Worm (Caenorhabditis elegans) whole organism, L4 larva: ENCODE measurements around the gene sur-7.

ENCODE experiments used
- F10B5.3 ChIP-seq: sonication (generic microtip); optimal IDR thresholded peaks from 2 replicates; lab custom pipeline; 2016; ENCODE audit warnings: mild to moderate bottlenecking, missing genetic modification characterization, missing compliant biosample characterization
- R02D3.7 ChIP-seq: fragments of 150-350 bp; sonication (generic microtip); optimal IDR thresholded peaks from 3 replicates; lab custom pipeline; 2014; ENCODE audit warnings: missing biosample characterization, missing genetic modification characterization
- T20F7.1 ChIP-seq: fragments of 200-800 bp; sonication (Bioruptor generic); optimal IDR thresholded peaks from 2 replicates; lab custom pipeline; 2018; ENCODE audit warnings: mild to moderate bottlenecking, missing genetic modification characterization, missing compliant biosample characterization
- Y105C5A.15 ChIP-seq: fragments of 200-800 bp; sonication (Bioruptor generic); IDR thresholded peaks from 2 replicates; pipeline ENCODE4 v1.3.6; 2022; ENCODE audit warnings: missing genetic modification characterization, missing compliant biosample characterization
- Y5F2A.4 ChIP-seq: fragments of 200-800 bp; sonication (Bioruptor generic); optimal IDR thresholded peaks from 2 replicates; lab custom pipeline; 2018; ENCODE audit warnings: mild to moderate bottlenecking, missing genetic modification characterization, missing compliant biosample characterization
- aha-1 ChIP-seq: fragments of 150-350 bp; peaks from one replicate; lab custom pipeline; 2014; ENCODE audit warnings: missing biosample characterization, missing genetic modification characterization
- aly-2 ChIP-seq: sonication (generic microtip); optimal IDR thresholded peaks from 2 replicates; lab custom pipeline; 2018; ENCODE audit warnings: missing biosample characterization, missing genetic modification characterization
- ama-1 ChIP-seq: fragments of 150-350 bp; optimal IDR thresholded peaks from 2 replicates; lab custom pipeline; 2014; ENCODE audit warnings: inconsistent platforms, mixed read lengths
- ceh-62 ChIP-seq: sonication (generic microtip); optimal IDR thresholded peaks from 2 replicates; lab custom pipeline; 2017; ENCODE audit warnings: missing biosample characterization, missing genetic modification characterization
- cey-2 ChIP-seq: sonication (generic microtip); optimal IDR thresholded peaks from 3 replicates; lab custom pipeline; 2017; ENCODE audit warnings: missing genetic modification characterization, mild to moderate bottlenecking, missing compliant biosample characterization, antibody characterized with exemption, borderline replicate concordance; ENCODE audit not compliant: insufficient read depth
- ctbp-1 ChIP-seq: fragments of 200-800 bp; sonication (Bioruptor generic); IDR thresholded peaks from 2 replicates; pipeline ENCODE4 v1.3.6; 2022; ENCODE audit warnings: missing genetic modification reagents, missing genetic modification characterization, missing compliant biosample characterization
- daf-16 ChIP-seq, 3 experiments: sonication (generic microtip); optimal IDR thresholded peaks; 2 replicates each; lab custom pipeline; 2016 to 2017; ENCODE audit warnings: missing genetic modification characterization in 3 of 3, missing genetic modification reagents in 3 of 3, mild to moderate bottlenecking in 2 of 3, missing compliant biosample characterization in 2 of 3, missing biosample characterization in 1 of 3, moderate library complexity in 1 of 3
- dpl-1 ChIP-seq: fragments of 150-350 bp; optimal IDR thresholded peaks from 2 replicates; lab custom pipeline; 2014; ENCODE audit warnings: missing biosample characterization, missing genetic modification reagents, missing genetic modification characterization
- dve-1 ChIP-seq: sonication (generic microtip); optimal IDR thresholded peaks from 2 replicates; lab custom pipeline; 2017; ENCODE audit warnings: antibody characterized with exemption, mild to moderate bottlenecking, missing genetic modification characterization, missing compliant biosample characterization; ENCODE audit not compliant: insufficient read depth
- fkh-10 ChIP-seq: fragments of 150-350 bp; optimal IDR thresholded peaks from 2 replicates; lab custom pipeline; 2014; ENCODE audit warnings: missing biosample characterization, missing genetic modification reagents, missing genetic modification characterization
- fos-1 ChIP-seq: fragments of 150-350 bp; optimal IDR thresholded peaks from 2 replicates; lab custom pipeline; 2014; ENCODE audit warnings: missing biosample characterization, missing genetic modification characterization
- gei-8 ChIP-seq: fragments of 200-800 bp; sonication (Bioruptor generic); optimal IDR thresholded peaks from 2 replicates; lab custom pipeline; 2018; ENCODE audit warnings: mild to moderate bottlenecking, missing genetic modification characterization, missing compliant biosample characterization
- hlh-30 ChIP-seq: sonication (generic microtip); optimal IDR thresholded peaks from 2 replicates; lab custom pipeline; 2017; ENCODE audit warnings: antibody characterized with exemption, mild to moderate bottlenecking, missing genetic modification characterization, missing compliant biosample characterization; ENCODE audit not compliant: insufficient read depth
- lin-15B ChIP-seq: fragments of 150-350 bp; sonication (generic microtip); optimal IDR thresholded peaks from 3 replicates; lab custom pipeline; 2014; ENCODE audit warnings: missing biosample characterization, missing genetic modification characterization
- madf-5 ChIP-seq, 2 experiments: fragments of 200-800 bp; sonication (Bioruptor generic); IDR thresholded peaks; 2 replicates each; pipeline ENCODE4 v1.3.6; 2022; ENCODE audit warnings: missing compliant biosample characterization in 2 of 2, missing genetic modification characterization in 2 of 2
- nhr-25 ChIP-seq: sonication (generic microtip); optimal IDR thresholded peaks from 2 replicates; lab custom pipeline; 2017; ENCODE audit warnings: missing genetic modification characterization, mild to moderate bottlenecking, missing compliant biosample characterization, antibody characterized with exemption, moderate library complexity, borderline replicate concordance; ENCODE audit not compliant: insufficient read depth
- pha-4 ChIP-seq, 2 experiments: fragments of 150-350 bp in 1 of 2; fragments of 200-800 bp in 1 of 2; sonication (Bioruptor generic) in 1 of 2; IDR thresholded peaks in 1 of 2; optimal IDR thresholded peaks in 1 of 2; 2 replicates each; pipeline versions ENCODE4 v1.3.6 to Lab custom; 2014 to 2022; ENCODE audit warnings: missing genetic modification characterization in 2 of 2, missing genetic modification reagents in 2 of 2, missing biosample characterization in 1 of 2, missing compliant biosample characterization in 1 of 2
- saeg-2 ChIP-seq: fragments of 200-800 bp; sonication (Bioruptor generic); IDR thresholded peaks from 2 replicates; pipeline ENCODE4 v1.3.6; 2022; ENCODE audit warnings: missing genetic modification reagents, missing genetic modification characterization, missing compliant biosample characterization
- sdz-12 ChIP-seq: fragments of 200-800 bp; sonication (Bioruptor generic); optimal IDR thresholded peaks from 2 replicates; lab custom pipeline; 2018; ENCODE audit warnings: mild to moderate bottlenecking, missing genetic modification characterization, missing compliant biosample characterization
- set-16 ChIP-seq: fragments of 200-800 bp; sonication (Bioruptor generic); IDR thresholded peaks from 2 replicates; pipeline ENCODE4 v1.3.6; 2022; ENCODE audit warnings: missing genetic modification reagents, missing genetic modification characterization, missing compliant biosample characterization
- skn-1 ChIP-seq: fragments of 150-350 bp; optimal IDR thresholded peaks from 2 replicates; lab custom pipeline; 2014; ENCODE audit warnings: missing biosample characterization, missing genetic modification characterization
- spr-3 ChIP-seq: fragments of 200-800 bp; sonication (Bioruptor generic); optimal IDR thresholded peaks from 2 replicates; lab custom pipeline; 2018; ENCODE audit warnings: mild to moderate bottlenecking, missing genetic modification characterization, missing compliant biosample characterization
- unc-130 ChIP-seq: sonication (generic microtip); optimal IDR thresholded peaks from 2 replicates; lab custom pipeline; 2016; ENCODE audit warnings: missing genetic modification reagents, missing genetic modification characterization, missing compliant biosample characterization
- unc-39 ChIP-seq: sonication (generic microtip); optimal IDR thresholded peaks from 2 replicates; lab custom pipeline; 2017; ENCODE audit warnings: missing biosample characterization, missing genetic modification characterization
- unc-62 ChIP-seq, 3 experiments: fragments of 150-350 bp in 1 of 3; sonication (generic microtip); optimal IDR thresholded peaks in 2 of 3; peaks in 1 of 3; 1 replicate in 1 of 3; 2 replicates in 2 of 3; lab custom pipeline; 2014 to 2017; ENCODE audit warnings: missing biosample characterization in 3 of 3, missing genetic modification characterization in 3 of 3, missing genetic modification reagents in 3 of 3, missing genotype in 1 of 3
- zip-2 ChIP-seq: fragments of 150-350 bp; optimal IDR thresholded peaks from 2 replicates; lab custom pipeline; 2014; ENCODE audit warnings: missing biosample characterization, missing genetic modification characterization
- ztf-7 ChIP-seq: fragments of 150-350 bp; optimal IDR thresholded peaks from 2 replicates; lab custom pipeline; 2014; ENCODE audit warnings: missing biosample characterization, missing genetic modification characterization

Gene sur-7

ce11 chrX:16377903-16378302 is 1.5 kb downstream of the sur-7 start (continued):
- TF ChIP-seq saeg-2 (GFP tag; lab: Robert Waterston, UW) (peak; percentile 53; the same call in 1 of the 2 replicates), ztf-7 (tag; lab: Kevin White, UChicago) (peak; percentile 77), ama-1 (lab: Kevin White, UChicago) (no peak), sdz-12 (GFP tag; lab: Kevin White, UChicago) (no peak), hlh-30 (tag; lab: Kevin White, UChicago) (peak; percentile 57), dve-1 (peak; percentile 91), cey-2 (tag; lab: Kevin White, UChicago) (no peak), fos-1 (tag; lab: Kevin White, UChicago) (no peak), spr-3 (GFP tag; lab: Kevin White, UChicago) (peak; percentile 41), ceh-62 (tag; lab: Kevin White, UChicago) (no peak), ctbp-1 (GFP tag; lab: Robert Waterston, UW) (peak; percentile 72), madf-5 (GFP tag; IDR thresholded peaks at IDR 0.05; lab: Robert Waterston, UW) (peak in 1 of 2 experiments; percentile 67; a peak in 1 of 4 replicates), dpl-1 (GFP tag; lab: Kevin White, UChicago) (no peak), gei-8 (GFP tag; lab: Kevin White, UChicago) (peak; percentile 73), F10B5.3 (tag; lab: Kevin White, UChicago) (no peak), aly-2 (tag; lab: Kevin White, UChicago) (no peak), skn-1 (tag; lab: Kevin White, UChicago) (no peak), daf-16 (GFP tag; optimal IDR thresholded peaks at IDR 0.05; lab: Kevin White, UChicago) (peak; percentile 15 to 94), daf-16 (tag; optimal IDR thresholded peaks at IDR 0.05; lab: Kevin White, UChicago) (peak; percentile 59), Y5F2A.4 (GFP tag; lab: Kevin White, UChicago) (no peak), unc-39 (tag; lab: Kevin White, UChicago) (no peak), T20F7.1 (GFP tag; lab: Kevin White, UChicago) (no peak), fkh-10 (GFP tag; lab: Kevin White, UChicago) (peak; percentile 11), zip-2 (tag; lab: Kevin White, UChicago) (peak; percentile 77), Y105C5A.15 (GFP tag; lab: Robert Waterston, UW) (0 out of 2 replicates have a peak, but pooled peaks have one; percentile 74), nhr-25 (tag; lab: Kevin White, UChicago) (no peak), unc-130 (peak; percentile 12), R02D3.7 (tag; lab: Kevin White, UChicago) (no peak)

DNA sequence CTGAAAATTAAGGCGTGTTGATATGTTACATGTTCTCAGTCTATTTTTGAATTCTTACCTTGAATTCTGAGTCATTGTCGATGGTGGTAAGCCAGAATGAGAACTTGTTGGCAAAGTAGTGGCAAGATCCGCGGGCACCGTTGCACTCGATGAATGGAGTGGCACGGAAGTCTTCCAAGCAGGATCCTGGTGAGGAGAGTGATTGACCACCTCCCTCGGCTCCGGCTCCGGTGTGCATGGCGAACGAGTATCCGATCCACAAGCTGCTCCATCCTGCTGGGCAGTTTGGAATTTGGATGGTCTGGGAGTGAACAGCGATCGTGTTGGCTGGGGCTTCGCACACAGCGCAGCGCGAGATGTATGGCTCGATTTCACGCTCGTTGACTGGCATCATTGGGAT is 4.7 kb downstream of the sur-7 start:
- TF ChIP-seq lin-15B (tag; lab: Kevin White, UChicago) = no peak
- peak; percentile 75 for TF ChIP-seq set-16

ce11 chrX:16381908-16382307 is 5.5 kb downstream of the sur-7 start:
- TF ChIP-seq unc-62 (GFP tag; optimal IDR thresholded peaks at IDR 0.05 in 1 of 2; lab: Kevin White, UChicago) (peak in 1 of 2 experiments; percentile 3), unc-62 (tag; optimal IDR thresholded peaks at IDR 0.05; lab: Kevin White, UChicago) (no peak), set-16 (peak; percentile 89), lin-15B (tag; lab: Kevin White, UChicago) (no peak)

DNA sequence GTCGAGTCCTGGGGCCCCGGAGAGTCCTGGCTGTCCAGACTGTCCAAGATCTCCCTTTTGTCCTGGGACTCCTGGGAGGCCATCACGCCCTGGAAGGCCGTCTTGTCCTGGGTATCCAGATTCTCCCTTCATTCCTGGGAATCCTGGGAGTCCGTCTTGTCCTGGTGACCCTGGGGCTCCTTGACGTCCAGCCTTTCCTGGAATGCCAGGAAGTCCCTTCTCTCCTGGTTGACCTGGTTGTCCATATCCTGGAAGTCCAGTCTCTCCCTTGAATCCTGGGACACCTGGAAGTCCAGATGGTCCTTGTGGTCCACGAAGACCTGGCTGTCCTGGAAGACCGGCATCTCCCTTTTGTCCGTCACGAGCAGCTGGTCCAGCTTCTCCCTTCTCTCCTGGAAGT is 6.7 kb downstream of the sur-7 start:
- TF ChIP-seq set-16 (peak; percentile 80), aha-1 (tag; lab: Kevin White, UChicago) (peak; percentile 20), pha-4 (GFP tag; IDR thresholded peaks at IDR 0.05; lab: Robert Waterston, UW) (no peak), pha-4 (tag; optimal IDR thresholded peaks at IDR 0.05; lab: Kevin White, UChicago) (no peak)
- TF ChIP-seq, all 104 proteins: peak for 2
